Fruit fly (Drosophila melanogaster): ENCODE measurements around the gene Nup160.

Gene Nup160

dm6 chr2L:11113714-11114113 is 9.9 kb upstream of the Nup160 start, which contains the start of gene Gr32a:
Gene Gr32a, plus strand, starts transcription at chr2L:11114014.
- TF ChIP-seq net (GFP tag; optimal IDR thresholded peaks at IDR 0.05) (no peak), cyc (GFP tag; optimal IDR thresholded peaks at IDR 0.05) (no peak), CG11294 (GFP tag; IDR thresholded peaks at IDR 0.05) (no peak), acj6 (GFP tag; optimal IDR thresholded peaks at IDR 0.05) (no peak), CG1621 (tag; optimal IDR thresholded peaks at IDR 0.05) (no peak), salr (GFP tag; optimal IDR thresholded peaks at IDR 0.05) (no peak), CG16779 (tag; optimal IDR thresholded peaks at IDR 0.05) (no peak), dac (GFP tag; optimal IDR thresholded peaks at IDR 0.05) (no peak), Lpt (GFP tag; optimal IDR thresholded peaks at IDR 0.05) (no peak), CG8119 (GFP tag; IDR thresholded peaks at IDR 0.05) (no peak), Eip93F (GFP tag; optimal IDR thresholded peaks at IDR 0.05) (no peak), CG34406 (GFP tag; optimal IDR thresholded peaks at IDR 0.05) (no peak), eg (GFP tag; IDR thresholded peaks at IDR 0.05) (no peak), CG8632 (GFP tag; optimal IDR thresholded peaks at IDR 0.05) (no peak), CG6808 (GFP tag; optimal IDR thresholded peaks at IDR 0.05) (no peak), Hr38 (GFP tag; optimal IDR thresholded peaks at IDR 0.05) (no peak), Gug (GFP tag; IDR thresholded peaks at IDR 0.05) (no peak), CG3032 (tag; optimal IDR thresholded peaks at IDR 0.05) (no peak), svp (GFP tag) (no peak)

DNA sequence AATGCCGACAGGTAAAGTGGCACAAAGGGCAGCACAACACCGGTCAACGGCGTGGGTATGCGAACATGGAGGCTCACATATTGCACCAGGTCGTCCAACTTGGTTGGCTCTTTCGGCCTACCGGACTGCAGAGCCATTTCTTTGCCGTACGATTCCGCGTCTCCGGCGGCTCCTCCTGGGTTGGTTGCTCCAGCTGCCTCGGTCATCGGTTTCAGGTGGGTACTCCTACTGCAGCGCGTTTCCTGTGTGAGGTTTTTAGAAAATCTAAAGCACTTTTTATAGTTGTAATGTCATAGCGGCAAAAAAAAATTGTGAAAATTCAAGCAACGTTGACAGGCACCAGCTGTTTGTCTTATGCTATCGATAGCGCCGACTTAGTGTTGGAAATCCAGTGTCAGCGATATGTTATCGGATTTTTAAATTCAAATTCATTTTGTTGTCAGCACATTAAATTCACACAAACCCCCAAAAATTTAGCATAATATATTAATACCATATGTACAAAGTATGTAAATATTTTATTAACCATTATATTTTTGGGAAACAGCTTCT is 3.5 kb upstream of the Nup160 start, which contains the start of gene CG6230:
Gene CG6230 (minus strand): TSS at position 354 of the 552 bp plus-strand sequence.
- TF ChIP-seq achi (GFP tag; optimal IDR thresholded peaks at IDR 0.05): peak; percentile 85
- TF ChIP-seq vri (GFP tag; optimal IDR thresholded peaks at IDR 0.05): no peak
- TF ChIP-seq CG10631 (GFP tag; optimal IDR thresholded peaks at IDR 0.05): no peak

- no peak for TF ChIP-seq CG11762 (GFP tag; optimal IDR thresholded peaks at IDR 0.05; ENCODE audit: insufficient read depth)
- no peak for TF ChIP-seq Gug (GFP tag; IDR thresholded peaks at IDR 0.05)
- no peak for TF ChIP-seq lz (GFP tag; optimal IDR thresholded peaks at IDR 0.05)
- no peak for TF ChIP-seq fd59A (GFP tag; optimal IDR thresholded peaks at IDR 0.05)
- no peak for TF ChIP-seq acj6 (GFP tag; optimal IDR thresholded peaks at IDR 0.05)
- TF ChIP-seq topi (GFP tag; optimal IDR thresholded peaks at IDR 0.05): no peak
- TF ChIP-seq CG9139 (GFP tag; optimal IDR thresholded peaks at IDR 0.05): no peak
- no peak for TF ChIP-seq Blimp-1 (GFP tag; optimal IDR thresholded peaks at IDR 0.05)
- no peak for TF ChIP-seq cyc (GFP tag; optimal IDR thresholded peaks at IDR 0.05)
- no peak for TF ChIP-seq CG8632 (GFP tag; optimal IDR thresholded peaks at IDR 0.05)
- TF ChIP-seq CG10631 (GFP tag; optimal IDR thresholded peaks at IDR 0.05): no peak
Observed at dm6 chr2L:11121614-11122013, 2.0 kb upstream of the Nup160 start, which contains the start of gene Dnaaf4. Gene Dnaaf4, minus strand, starts transcription at chr2L:11121714.

DNA sequence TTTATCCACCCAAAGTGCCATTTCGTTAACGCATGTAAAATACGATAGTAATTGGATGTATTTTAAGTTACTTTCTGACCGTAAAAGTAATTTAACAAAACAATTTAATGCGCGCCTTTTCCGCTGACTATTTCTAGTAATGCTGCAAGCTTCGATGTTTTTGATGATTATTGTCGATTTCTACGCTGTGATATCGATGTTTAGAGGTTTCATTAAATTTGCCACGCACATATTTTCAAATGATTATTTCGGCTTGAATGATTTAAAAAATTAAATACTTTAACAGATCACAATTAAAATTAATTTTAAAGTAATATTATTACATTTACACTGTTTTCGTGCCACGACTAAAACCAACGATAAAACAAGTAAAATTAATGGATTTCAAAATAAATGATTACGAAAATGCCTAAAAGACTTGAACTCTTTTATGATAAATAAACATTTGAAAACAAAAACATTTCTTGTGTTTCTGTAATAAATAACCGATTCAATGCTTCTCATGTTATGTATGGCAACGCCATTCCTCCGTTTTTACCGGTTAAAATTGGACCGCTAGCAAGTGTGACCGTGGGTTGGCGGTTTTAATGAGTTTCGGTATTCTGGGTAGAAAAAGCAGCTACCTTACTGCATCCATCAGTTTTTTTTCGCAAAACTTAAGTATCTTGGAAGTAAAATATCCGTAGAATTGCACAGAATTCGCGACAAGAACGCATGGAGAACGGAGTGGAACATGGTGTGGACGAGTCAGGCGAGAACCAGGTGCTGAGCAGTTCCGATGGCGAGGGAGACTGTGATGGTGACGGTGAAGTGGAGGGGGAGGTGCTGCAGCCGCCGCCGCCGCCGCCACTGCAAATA is 6.8 kb downstream of the Nup160 start, which contains the start of the genes RfC38 and CG4751:
Gene RfC38 (minus strand): TSS at position 495 of the 858 bp plus-strand sequence.
Gene CG4751 (plus strand): TSS at position 587 of the 858 bp plus-strand sequence.
- TF ChIP-seq esn (GFP tag; optimal IDR thresholded peaks at IDR 0.05): peak; percentile 1
- peak; percentile 3 for TF ChIP-seq CG31627 (GFP tag; optimal IDR thresholded peaks at IDR 0.05)
- TF ChIP-seq eg (GFP tag; IDR thresholded peaks at IDR 0.05): 0 out of 3 replicates have a peak, but pooled peaks have one; percentile 43
- TF ChIP-seq CG6163 (GFP tag; IDR thresholded peaks at IDR 0.05): 0 out of 3 replicates have a peak, but pooled peaks have one; percentile 33
- no peak for TF ChIP-seq achi (GFP tag; optimal IDR thresholded peaks at IDR 0.05)
- TF ChIP-seq CG34406 (GFP tag; optimal IDR thresholded peaks at IDR 0.05): no peak

- TF ChIP-seq CG3032 (tag; optimal IDR thresholded peaks at IDR 0.05): no peak
- no peak for TF ChIP-seq esn (GFP tag; optimal IDR thresholded peaks at IDR 0.05)
- no peak for TF ChIP-seq Eip75B (GFP tag; optimal IDR thresholded peaks at IDR 0.05)
- TF ChIP-seq spab (GFP tag; optimal IDR thresholded peaks at IDR 0.05): no peak
- no peak for TF ChIP-seq CG11294 (GFP tag; IDR thresholded peaks at IDR 0.05)
- TF ChIP-seq Hr4 (GFP tag; optimal IDR thresholded peaks at IDR 0.05): no peak
- TF ChIP-seq ss (GFP tag; optimal IDR thresholded peaks at IDR 0.05): no peak
- no peak for TF ChIP-seq Hr39 (GFP tag; optimal IDR thresholded peaks at IDR 0.05)
- TF ChIP-seq CG8632 (GFP tag; optimal IDR thresholded peaks at IDR 0.05): no peak
- TF ChIP-seq CG8319 (GFP tag; optimal IDR thresholded peaks at IDR 0.05): no peak
- TF ChIP-seq CG16779 (tag; optimal IDR thresholded peaks at IDR 0.05): no peak
- no peak for TF ChIP-seq CG6276 (GFP tag; optimal IDR thresholded peaks at IDR 0.05)
- TF ChIP-seq CG31627 (GFP tag; optimal IDR thresholded peaks at IDR 0.05): no peak
- no peak for TF ChIP-seq CG11902 (GFP tag; optimal IDR thresholded peaks at IDR 0.05)
- no peak for TF ChIP-seq Ets96B (tag; optimal IDR thresholded peaks at IDR 0.05)
Observed at dm6 chr2L:11136093-11136492, 12.5 kb downstream of the Nup160 start, which contains the start of gene hgo. Gene hgo, plus strand, starts transcription at chr2L:11136393.
